Worm (Caenorhabditis elegans) whole organism, dauer: ENCODE data around the gene spp-14.

Source experiments
- unc-62 ChIP-seq: sonication (generic microtip); optimal IDR thresholded peaks from 2 replicates; lab custom pipeline; 2017; ENCODE audit warnings: missing biosample characterization, missing genetic modification reagents, missing genetic modification characterization

Gene spp-14

DNA sequence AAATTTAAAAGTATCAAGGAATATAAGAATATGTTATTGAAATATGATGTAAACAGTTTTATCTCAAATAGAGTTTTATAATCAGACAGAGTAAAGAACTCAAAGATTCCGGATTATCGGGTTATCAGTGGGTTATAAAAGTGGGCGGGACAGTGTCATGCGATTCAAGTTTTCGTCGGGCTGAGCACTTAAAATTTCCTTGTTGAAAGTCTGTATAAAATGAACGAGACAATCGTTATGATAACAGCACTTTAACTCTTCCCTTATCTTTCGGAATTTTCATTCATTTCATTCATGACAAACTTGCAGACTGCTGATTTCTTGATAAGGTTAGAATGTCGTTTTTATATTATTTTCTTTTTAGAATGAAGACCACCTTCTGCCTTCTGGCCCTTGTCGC lies at the start of gene spp-14:
Gene spp-14 (plus strand): TSS at position 365 of the 400 bp plus-strand sequence.
- TF ChIP-seq unc-62 = no peak

DNA sequence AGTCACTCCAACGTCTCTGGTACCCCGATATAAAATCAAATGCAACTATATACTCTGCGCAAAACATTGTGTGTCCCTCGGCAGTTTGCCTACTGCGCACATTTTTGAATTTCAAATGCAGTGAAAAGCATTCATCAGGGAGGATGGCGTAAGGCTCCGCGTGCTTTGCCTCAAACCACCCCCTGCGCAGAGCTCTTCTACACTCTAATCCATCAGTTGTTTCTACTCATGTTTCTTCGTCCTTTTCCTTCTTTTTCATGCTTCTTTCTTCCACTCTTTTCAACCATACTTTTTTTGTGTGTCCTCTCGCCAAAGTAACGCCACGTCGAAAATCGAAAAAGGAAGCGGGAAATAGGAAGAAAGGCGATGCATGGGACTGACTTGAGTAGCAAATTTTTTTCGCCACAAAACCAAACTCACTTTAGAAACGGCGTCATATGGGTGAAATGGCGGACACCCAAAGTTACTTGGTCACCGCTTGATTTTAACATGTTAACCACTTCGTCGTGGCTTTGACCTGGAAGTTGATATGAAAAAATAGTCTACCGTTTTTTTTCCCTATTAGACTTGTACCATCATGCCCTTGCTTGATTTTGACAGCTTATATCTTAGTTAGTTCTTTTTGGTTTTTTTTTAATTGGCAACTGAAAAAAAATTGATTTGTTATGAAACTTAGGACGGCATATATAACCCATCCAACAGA lies 47.2 kb upstream of the spp-14 start:
- TF ChIP-seq unc-62 = no peak

DNA sequence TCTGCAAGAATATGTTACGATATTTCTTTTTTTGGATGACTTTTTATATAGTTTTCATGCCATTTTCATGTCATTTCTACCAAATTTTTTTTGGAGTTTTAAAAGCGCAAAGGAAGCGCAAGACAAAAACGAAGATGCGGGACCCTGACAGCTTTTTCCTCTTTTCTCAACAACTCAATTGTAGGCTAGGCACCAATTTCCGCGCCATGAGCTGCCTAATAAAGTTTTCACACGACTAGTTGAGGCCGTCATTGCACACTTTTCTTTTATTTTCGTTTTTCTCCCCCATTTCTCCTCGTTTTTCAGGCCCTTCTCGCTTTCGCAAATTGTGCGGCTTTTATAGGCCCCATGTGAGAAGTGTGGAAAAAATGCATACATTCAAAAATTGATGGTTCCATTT lies 45.9 kb upstream of the spp-14 start:
- TF ChIP-seq unc-62 = no peak

DNA sequence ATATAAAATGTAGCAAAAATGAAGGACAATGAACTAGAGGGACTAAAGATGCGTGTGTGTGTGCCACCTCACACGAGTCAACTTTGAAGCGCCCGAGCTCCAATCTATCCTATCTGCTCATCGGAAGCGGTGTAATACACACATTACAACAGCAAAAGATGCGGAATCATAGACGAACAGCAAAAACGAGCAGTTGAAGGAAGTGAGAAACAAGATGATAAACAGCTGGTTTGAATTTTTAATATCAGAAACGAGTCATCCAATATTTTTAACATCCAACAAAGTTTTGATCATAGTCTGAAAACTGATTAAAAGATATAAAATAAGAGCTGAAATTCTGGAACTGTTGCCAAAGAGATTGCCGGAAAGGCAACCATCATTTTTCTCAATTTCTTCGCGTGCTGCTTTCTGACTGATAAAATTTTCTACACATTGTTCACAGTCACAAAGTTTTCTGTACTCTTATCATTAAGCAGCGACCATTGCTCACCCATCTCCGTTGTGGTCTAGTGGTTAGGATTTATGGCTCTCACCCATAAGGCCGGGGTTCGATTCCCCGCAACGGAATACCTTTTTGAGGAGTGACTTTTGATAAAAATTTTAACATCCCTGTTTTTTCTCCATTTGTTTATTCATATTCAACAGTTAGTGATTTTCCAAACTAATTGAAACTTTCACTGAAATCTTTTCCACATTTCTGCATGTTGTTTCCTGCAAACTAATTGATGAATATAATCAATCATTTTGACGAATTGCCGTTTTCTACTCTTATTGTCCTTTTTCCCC lies 45.0 kb upstream of the spp-14 start, which contains the start of gene stn-2:
Gene stn-2 (minus strand): TSS at position 75 of the 786 bp plus-strand sequence.
- TF ChIP-seq unc-62 = no peak

DNA sequence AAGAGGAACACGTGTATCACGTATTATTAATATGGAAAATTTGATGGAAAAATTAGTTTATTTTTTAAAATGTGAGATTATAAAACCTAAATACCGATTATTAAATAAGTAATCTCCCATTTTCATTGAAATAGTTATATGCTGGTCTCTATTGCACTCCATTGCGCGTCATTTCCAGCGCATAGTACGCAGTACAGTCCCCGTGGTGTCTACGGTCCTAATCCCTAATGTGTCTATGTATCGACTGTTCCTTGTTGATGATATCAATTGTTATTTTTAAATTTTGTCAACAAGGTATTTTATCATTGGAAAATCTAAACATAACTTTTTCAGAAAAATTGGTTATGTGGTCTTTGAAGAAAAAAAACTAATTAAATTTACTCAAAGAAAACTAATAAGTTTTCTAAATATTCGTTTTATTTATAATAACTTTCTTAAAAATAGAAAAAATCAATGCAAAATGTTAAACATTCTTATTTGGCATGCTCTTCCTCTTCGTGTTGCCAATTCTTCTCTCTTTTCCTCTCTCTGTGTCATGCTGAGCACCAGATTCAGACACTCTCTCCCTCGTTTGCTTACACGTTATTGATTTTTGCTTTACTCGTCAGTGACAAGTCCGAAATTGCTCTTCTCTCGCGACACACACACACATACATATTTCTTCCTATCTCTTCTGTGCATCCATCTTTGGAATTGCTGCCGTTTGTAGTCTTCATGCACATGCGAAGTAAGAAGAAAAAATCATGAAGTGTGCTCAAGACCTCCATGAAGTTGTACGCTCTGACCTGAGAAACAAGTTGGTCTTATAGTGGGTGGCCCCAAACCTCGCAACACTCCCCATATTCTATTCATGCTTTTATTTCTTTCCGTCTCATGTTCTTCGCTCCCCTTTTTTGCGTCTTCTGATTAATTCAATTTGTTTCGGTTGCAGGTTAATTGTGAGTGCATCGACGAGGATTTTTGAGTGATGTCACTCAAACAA lies 43.5 kb upstream of the spp-14 start, which contains the start of gene unc-18:
Gene unc-18 (plus strand): TSS at position 932 of the 982 bp plus-strand sequence.
- TF ChIP-seq unc-62 = no peak

DNA sequence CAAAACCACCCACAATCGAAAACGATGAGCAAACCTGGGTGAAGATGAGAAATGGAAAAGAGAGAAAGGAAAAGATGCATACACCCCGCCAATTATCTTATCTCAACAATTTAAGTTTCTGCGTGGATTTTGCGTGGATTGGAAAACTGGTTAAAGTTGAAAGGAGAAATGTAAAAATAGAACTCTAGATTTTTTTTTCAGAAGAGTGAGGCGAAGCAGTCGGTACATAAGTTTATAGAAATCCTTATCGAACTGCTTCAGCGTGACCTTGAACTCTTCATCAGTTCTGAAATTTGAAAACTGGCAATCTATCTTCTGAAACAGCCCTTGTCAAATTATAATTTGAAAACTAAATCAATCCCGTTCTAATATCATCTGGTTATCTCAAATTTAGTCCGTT lies 36.7 kb upstream of the spp-14 start, which contains the start of gene clik-2:
Gene clik-2 (minus strand): TSS at position 101 of the 400 bp plus-strand sequence.
- no peak for TF ChIP-seq unc-62

DNA sequence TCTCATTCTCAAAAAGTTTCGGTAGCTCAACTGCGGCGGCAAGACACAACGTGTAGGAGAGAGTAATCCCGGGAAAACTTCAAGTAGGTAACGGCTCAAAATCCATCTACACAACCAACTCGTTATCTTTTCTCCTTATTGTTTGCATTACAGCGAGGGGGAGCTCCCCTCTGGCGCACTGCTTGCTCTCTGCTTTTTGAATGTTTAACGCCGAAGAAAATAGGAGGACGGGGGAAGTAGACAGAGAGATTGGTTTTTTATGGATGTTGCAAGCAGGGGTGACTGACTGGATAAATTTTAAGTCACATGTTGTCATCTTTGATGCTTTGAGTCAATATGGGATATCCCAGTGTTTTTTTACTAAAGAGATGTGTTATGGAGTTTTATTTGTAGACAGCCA lies 36.2 kb upstream of the spp-14 start:
- TF ChIP-seq unc-62 = no peak

DNA sequence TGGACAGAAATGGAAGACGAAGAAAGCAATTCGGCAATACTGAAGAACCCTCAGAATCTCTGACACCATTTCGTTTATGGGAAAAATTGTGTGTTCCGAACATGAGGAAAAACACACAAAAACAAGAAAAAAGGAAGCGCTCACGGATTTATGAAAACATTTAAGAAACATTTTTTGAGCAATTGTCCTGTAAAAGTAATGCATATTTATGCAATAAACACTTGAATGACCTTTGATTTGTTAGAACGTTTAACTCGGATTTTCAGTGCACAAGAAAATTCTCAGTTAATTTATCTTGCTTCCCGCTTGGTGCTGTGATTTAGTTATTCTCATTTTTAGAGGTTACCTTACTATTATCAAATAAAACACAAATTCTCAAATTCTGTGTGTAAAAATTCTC lies 21.9 kb upstream of the spp-14 start:
- no peak for TF ChIP-seq unc-62

DNA sequence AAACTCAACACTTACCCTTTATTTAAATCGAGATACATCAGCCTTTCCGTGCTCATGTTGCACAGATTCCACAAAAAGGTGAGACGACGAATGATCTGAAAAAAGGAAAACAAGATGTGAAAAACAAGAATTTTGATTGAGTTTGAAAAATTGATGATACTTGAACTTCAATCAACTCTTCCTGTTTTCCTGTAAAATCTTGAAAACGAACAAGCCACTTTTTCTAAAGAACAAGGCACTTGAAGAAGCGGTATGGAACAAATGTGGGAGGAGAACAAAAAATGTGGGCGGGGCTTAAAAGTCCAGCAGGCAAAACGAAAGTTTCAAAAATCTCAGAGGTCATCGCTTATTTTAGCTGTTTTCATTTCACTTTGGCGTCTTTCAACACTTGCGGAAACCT lies 18.7 kb upstream of the spp-14 start, which contains the start of gene kvs-1:
Gene kvs-1 (minus strand): TSS at position 101 of the 400 bp plus-strand sequence.
- TF ChIP-seq unc-62 = no peak

DNA sequence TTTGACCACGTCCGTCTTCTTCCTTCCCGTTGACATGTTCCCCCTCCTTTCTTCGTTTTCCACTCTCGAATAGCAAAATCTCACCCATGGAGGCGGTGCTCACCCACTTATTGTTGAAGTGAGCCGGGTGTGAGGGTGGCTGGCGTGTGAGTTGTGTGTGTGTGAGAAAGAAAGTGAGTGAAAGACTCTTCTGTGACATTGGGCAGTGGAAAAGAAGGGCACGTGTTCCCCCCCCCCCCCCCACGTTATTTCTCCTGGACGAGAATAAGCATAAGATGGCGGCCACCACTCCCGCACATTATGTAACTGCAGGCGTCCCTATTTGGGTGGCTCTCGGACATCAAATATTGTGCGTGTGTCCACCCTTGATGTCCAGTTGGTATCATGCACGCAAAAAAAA lies 15.6 kb upstream of the spp-14 start:
- TF ChIP-seq unc-62 = no peak

DNA sequence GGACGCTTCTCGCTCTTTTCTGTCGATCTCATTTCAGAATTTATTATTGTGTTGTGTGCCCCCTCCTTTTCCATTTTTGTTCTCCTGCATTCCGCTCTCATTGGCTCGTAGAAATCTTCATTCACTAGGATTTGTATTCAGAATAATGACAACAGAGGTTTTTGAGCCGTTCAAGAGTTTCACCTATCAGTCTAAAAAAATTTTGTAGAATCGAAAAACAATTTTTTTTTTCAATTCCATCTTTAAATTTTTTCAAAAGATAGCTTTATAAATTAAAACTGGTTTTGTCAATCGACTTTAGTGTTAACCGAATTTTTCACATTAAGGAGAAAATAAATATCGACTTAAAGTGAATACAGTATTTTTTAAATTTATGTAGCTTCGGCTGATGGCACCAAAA lies 15.1 kb upstream of the spp-14 start, which contains the start of gene K09F5.4:
Gene K09F5.4 (minus strand): TSS at position 101 of the 400 bp plus-strand sequence.
- no peak for TF ChIP-seq unc-62

DNA sequence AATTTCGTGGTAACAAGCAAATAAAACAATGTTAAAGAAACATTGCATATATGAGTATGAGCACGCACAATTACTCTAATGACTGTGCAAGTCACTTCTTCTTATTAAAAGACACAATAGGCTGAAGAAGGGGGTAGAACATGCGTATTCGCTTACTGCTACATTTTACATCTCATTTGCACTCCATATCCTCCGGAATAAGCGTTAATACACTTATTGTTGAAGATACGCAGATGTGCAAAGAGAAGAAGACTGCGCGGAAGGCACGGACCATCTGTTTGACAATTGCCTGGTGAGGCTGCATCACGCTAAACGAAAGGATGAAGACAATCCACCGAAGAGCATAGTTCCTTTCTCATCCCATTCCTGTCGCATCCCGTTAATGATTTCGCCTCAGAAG lies 12.9 kb upstream of the spp-14 start:
- no peak for TF ChIP-seq unc-62

DNA sequence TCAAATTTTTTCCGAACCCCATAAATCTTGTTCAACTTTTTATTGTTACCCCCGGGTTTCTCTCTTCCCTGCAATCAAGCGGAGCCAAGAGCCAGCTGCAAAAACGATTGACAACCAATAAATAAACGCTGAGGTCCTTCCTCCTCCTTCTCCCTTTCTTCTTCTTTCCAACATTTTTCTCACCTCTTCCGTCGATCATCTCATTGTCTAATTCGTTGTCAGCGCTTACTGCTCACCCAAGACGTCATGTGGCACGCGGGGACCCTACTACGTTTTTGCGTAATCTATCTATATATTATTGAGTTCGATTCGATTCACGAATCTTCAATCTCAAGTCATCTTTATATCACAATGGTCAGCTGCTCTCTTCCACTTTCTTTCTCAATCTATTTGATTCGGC lies 10.3 kb upstream of the spp-14 start:
- TF ChIP-seq unc-62 = no peak

DNA sequence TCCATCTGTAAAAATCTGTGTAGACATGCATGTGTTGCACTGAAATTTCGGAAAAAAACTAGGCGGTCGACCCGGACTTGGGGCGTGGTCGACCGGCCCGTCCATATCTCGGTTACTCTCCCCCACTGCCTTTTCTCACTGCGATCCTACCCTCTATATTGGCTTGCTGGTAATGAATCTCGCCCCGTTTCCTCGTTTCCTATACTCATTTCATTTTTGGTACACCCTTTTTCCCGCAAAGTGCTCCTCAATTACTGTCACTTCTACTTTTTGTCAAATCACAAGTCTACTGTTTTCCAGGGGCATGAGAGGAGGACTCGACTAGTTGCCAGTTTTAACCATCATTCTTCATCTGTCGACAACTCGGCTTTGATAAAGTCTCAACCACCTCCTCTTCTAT lies 6.8 kb upstream of the spp-14 start, which contains the start of gene K09F5.6:
Gene K09F5.6 (plus strand): TSS at position 301 of the 400 bp plus-strand sequence.
- no peak for TF ChIP-seq unc-62

DNA sequence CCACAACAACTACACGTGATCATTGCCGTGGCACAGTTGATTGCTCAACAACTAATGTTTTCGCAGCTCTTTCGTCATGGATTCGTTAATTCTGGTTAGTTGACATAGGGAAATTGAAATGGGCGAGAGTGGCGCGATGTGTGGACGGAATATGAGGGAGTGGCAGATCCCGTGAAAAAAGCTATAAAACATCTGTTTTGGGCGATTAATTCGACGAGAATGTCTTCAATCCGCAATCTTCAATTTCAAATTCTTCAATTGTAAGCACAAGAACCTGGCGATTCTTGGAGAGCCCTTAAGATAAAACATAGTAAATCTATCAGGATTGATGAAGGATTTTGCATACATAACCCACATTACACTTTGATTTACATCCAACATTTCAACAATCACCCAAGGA lies 5.2 kb upstream of the spp-14 start:
- TF ChIP-seq unc-62 = no peak

DNA sequence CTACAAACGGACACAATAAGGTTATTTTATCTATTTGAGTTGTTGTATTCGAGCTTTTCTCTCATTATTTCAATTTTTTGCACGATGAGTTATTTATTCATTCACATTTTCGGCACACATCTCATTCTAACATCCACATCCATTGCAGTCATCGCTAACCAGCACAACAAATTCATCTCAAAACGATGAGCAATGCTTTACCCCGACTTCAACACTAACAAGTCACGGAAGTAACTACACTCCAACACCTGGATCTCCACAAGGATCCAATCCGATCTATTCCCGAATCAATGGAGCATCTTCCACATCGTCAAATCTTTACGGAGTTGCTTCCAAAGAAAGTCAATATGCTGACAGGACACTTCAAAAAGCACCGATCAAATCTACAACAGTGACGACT lies 1.7 kb upstream of the spp-14 start:
- no peak for TF ChIP-seq unc-62
